Worm (Caenorhabditis elegans) whole organism, midembryonic: Measurements from ENCODE around the gene ilys-2.

Experiments used
- T22C8.4 ChIP-seq: fragments of 200-800 bp; sonication (Bioruptor generic); IDR thresholded peaks from 2 replicates; pipeline ENCODE4 v1.3.6; 2022; ENCODE audit warnings: missing genetic modification characterization, missing compliant biosample characterization
- cog-1 ChIP-seq: sonication (generic microtip); optimal IDR thresholded peaks from 2 replicates; lab custom pipeline; 2016; ENCODE audit warnings: missing genetic modification characterization, missing compliant biosample characterization
- flt-1 ChIP-seq: fragments of 200-800 bp; sonication (Bioruptor generic); IDR thresholded peaks from 2 replicates; pipeline ENCODE4 v1.3.6; 2022; ENCODE audit warnings: missing genetic modification characterization, missing compliant biosample characterization
- klf-2 ChIP-seq: fragments of 200-800 bp; sonication (Bioruptor generic); conservative IDR thresholded peaks from 2 replicates; pipeline ENCODE4 v1.3.6; 2022; ENCODE audit warnings: missing genetic modification reagents, missing genetic modification characterization, missing compliant biosample characterization
- med-1 ChIP-seq: sonication (generic microtip); optimal IDR thresholded peaks from 2 replicates; lab custom pipeline; 2017; ENCODE audit warnings: missing genetic modification characterization, mild to moderate bottlenecking, missing compliant biosample characterization, antibody characterized with exemption, missing genetic modification reagents; ENCODE audit not compliant: insufficient read depth
- ref-1 ChIP-seq: fragments of 200-800 bp; sonication (Bioruptor generic); conservative IDR thresholded peaks from 2 replicates; pipeline ENCODE4 v1.3.6; 2022; ENCODE audit warnings: missing genetic modification reagents, missing genetic modification characterization, missing compliant biosample characterization
- tab-1 ChIP-seq: fragments of 200-800 bp; sonication (Bioruptor generic); IDR thresholded peaks from 2 replicates; pipeline ENCODE4 v1.3.6; 2022; ENCODE audit warnings: missing genetic modification characterization, missing compliant biosample characterization
- ztf-23 ChIP-seq: fragments of 200-800 bp; sonication (Bioruptor generic); IDR thresholded peaks from 2 replicates; pipeline ENCODE4 v1.3.6; 2022; ENCODE audit warnings: missing genetic modification reagents, missing genetic modification characterization, missing compliant biosample characterization
- ztf-29 ChIP-seq: fragments of 200-800 bp; sonication (Bioruptor generic); IDR thresholded peaks from 2 replicates; pipeline ENCODE4 v1.3.6; 2022; ENCODE audit warnings: missing genetic modification reagents, missing genetic modification characterization, missing compliant biosample characterization

ilys-2 gene

ce11 chrIV:2467378-2467777 lies at the start of gene ilys-2:
Gene ilys-2 (plus strand): TSS chrIV:2467678.
- TF ChIP-seq flt-1 (GFP tag; lab: Robert Waterston, UW) (no peak), ztf-29 (no peak), klf-2 (no peak), tab-1 (GFP tag; lab: Robert Waterston, UW) (no peak)

- TF ChIP-seq T22C8.4 (no peak), ztf-29 (no peak), med-1 (GFP tag; lab: Kevin White, UChicago) (no peak), ztf-23 (no peak), cog-1 (tag; lab: Kevin White, UChicago) (no peak), klf-2 (no peak), tab-1 (GFP tag; lab: Robert Waterston, UW) (no peak), flt-1 (GFP tag; lab: Robert Waterston, UW) (no peak), ref-1 (no peak)
Measured at ce11 chrIV:2432693-2433092, 34.8 kb upstream of the ilys-2 start, which contains the start of gene C45G7.4. Gene C45G7.4 (plus strand): TSS chrIV:2432993.

ce11 chrIV:2434366-2434765 lies 33.1 kb upstream of the ilys-2 start:
- TF ChIP-seq med-1 (GFP tag; lab: Kevin White, UChicago), result no peak

- TF ChIP-seq ztf-23 (no peak), klf-2 (no peak), cog-1 (tag; lab: Kevin White, UChicago) (no peak), tab-1 (GFP tag; lab: Robert Waterston, UW) (no peak), flt-1 (GFP tag; lab: Robert Waterston, UW) (no peak)
Measured at ce11 chrIV:2451233-2451632, 16.2 kb upstream of the ilys-2 start, which contains the start of gene C45G7.13. Gene C45G7.13 (minus strand): TSS chrIV:2451333.

ce11 chrIV:2451655-2452054 lies 15.8 kb upstream of the ilys-2 start:
- TF ChIP-seq ztf-29 (no peak), T22C8.4 (no peak), tab-1 (GFP tag; lab: Robert Waterston, UW) (no peak), klf-2 (no peak), ztf-23 (no peak), med-1 (GFP tag; lab: Kevin White, UChicago) (no peak), ref-1 (no peak), cog-1 (tag; lab: Kevin White, UChicago) (no peak), flt-1 (GFP tag; lab: Robert Waterston, UW) (no peak)

- TF ChIP-seq med-1 (GFP tag; lab: Kevin White, UChicago) (no peak), T22C8.4 (no peak), ztf-23 (no peak), tab-1 (GFP tag; lab: Robert Waterston, UW) (no peak), cog-1 (tag; lab: Kevin White, UChicago) (no peak), flt-1 (GFP tag; lab: Robert Waterston, UW) (no peak), ztf-29 (no peak), ref-1 (no peak), klf-2 (no peak)
Measured at ce11 chrIV:2455128-2455527, 12.3 kb upstream of the ilys-2 start.

- no peak for TF ChIP-seq ref-1
- no peak for TF ChIP-seq ztf-23
Measured at ce11 chrIV:2461396-2461795, 6.1 kb upstream of the ilys-2 start.

ce11 chrIV:2463311-2463710 lies 4.2 kb upstream of the ilys-2 start, which contains the start of gene cdh-10:
Gene cdh-10 (minus strand): TSS chrIV:2463369.
- TF ChIP-seq klf-2, result no peak
- no peak for TF ChIP-seq tab-1 (GFP tag; lab: Robert Waterston, UW)
- TF ChIP-seq med-1 (GFP tag; lab: Kevin White, UChicago), result no peak
- no peak for TF ChIP-seq cog-1 (tag; lab: Kevin White, UChicago)
- TF ChIP-seq T22C8.4, result no peak
- TF ChIP-seq ztf-23, result no peak
- TF ChIP-seq flt-1 (GFP tag; lab: Robert Waterston, UW), result no peak

ce11 chrIV:2464156-2464555 lies 3.3 kb upstream of the ilys-2 start, which contains the start of gene ilys-3:
Gene ilys-3 (plus strand): TSS chrIV:2464456.
- no peak for TF ChIP-seq T22C8.4
- no peak for TF ChIP-seq klf-2
- TF ChIP-seq ztf-23, result no peak
- no peak for TF ChIP-seq flt-1 (GFP tag; lab: Robert Waterston, UW)
- TF ChIP-seq tab-1 (GFP tag; lab: Robert Waterston, UW), result no peak
- no peak for TF ChIP-seq ref-1

- no peak for TF ChIP-seq tab-1 (GFP tag; lab: Robert Waterston, UW)
- no peak for TF ChIP-seq flt-1 (GFP tag; lab: Robert Waterston, UW)
- no peak for TF ChIP-seq med-1 (GFP tag; lab: Kevin White, UChicago)
- no peak for TF ChIP-seq T22C8.4
- TF ChIP-seq ztf-23, result no peak
- no peak for TF ChIP-seq cog-1 (tag; lab: Kevin White, UChicago)
- TF ChIP-seq ztf-29, result no peak
- no peak for TF ChIP-seq klf-2
- TF ChIP-seq ref-1, result no peak
Measured at ce11 chrIV:2466249-2466648, 1.2 kb upstream of the ilys-2 start.

- TF ChIP-seq T22C8.4 (no peak), cog-1 (tag; lab: Kevin White, UChicago) (no peak), ztf-29 (no peak), med-1 (GFP tag; lab: Kevin White, UChicago) (no peak), flt-1 (GFP tag; lab: Robert Waterston, UW) (no peak), ref-1 (no peak)
Measured at ce11 chrIV:2470114-2470513, 2.6 kb downstream of the ilys-2 start, which contains the start of gene ilys-1. Gene ilys-1 (plus strand): TSS chrIV:2470414.

ce11 chrIV:2476386-2476785 lies 8.9 kb downstream of the ilys-2 start, which contains the start of gene grd-16:
Gene grd-16 (plus strand): TSS chrIV:2476686.
- no peak for TF ChIP-seq ztf-23
- TF ChIP-seq tab-1 (GFP tag; lab: Robert Waterston, UW), result no peak
- no peak for TF ChIP-seq cog-1 (tag; lab: Kevin White, UChicago)
- TF ChIP-seq flt-1 (GFP tag; lab: Robert Waterston, UW), result no peak
- no peak for TF ChIP-seq ref-1
- TF ChIP-seq T22C8.4, result no peak
- no peak for TF ChIP-seq klf-2
- no peak for TF ChIP-seq med-1 (GFP tag; lab: Kevin White, UChicago)
- no peak for TF ChIP-seq ztf-29
